Fruit fly (Drosophila melanogaster) whole organism, prepupa: ENCODE measurements around the gene CG7168.

Source experiments
- CG1621 ChIP-seq: fragments of 200-800 bp; sonication (Bioruptor generic); optimal IDR thresholded peaks from 3 replicates; lab custom pipeline; 2018; ENCODE audit warnings: missing biosample characterization, mild to moderate bottlenecking, missing genetic modification characterization
- esn ChIP-seq: fragments of 200-800 bp; sonication (Bioruptor generic); optimal IDR thresholded peaks from 2 replicates; lab custom pipeline; 2016; ENCODE audit warnings: missing biosample characterization, mild to moderate bottlenecking, missing genetic modification characterization, moderate library complexity
- spab ChIP-seq: fragments of 200-800 bp; sonication (Bioruptor generic); optimal IDR thresholded peaks from 2 replicates; lab custom pipeline; 2017; ENCODE audit warnings: missing biosample characterization, mild to moderate bottlenecking, missing genetic modification characterization, missing genetic modification reagents

- TF ChIP-seq esn (GFP tag; lab: Kevin White, UChicago) (no peak), CG1621 (tag; lab: Kevin White, UChicago) (no peak), spab (GFP tag; lab: Kevin White, UChicago) (no peak)
Observed at dm6 chr3R:18267489-18267888, 41.6 kb upstream of the CG7168 start, which contains the start of gene CG18599.
